Fruit fly (Drosophila melanogaster) Kc167 (cell line): ENCODE measurements around the gene Pi3K92E.

ENCODE experiments used
- Myc ChIP-seq: fragments of >200 bp; optimal IDR thresholded peaks from 2 replicates; lab custom pipeline; 2017; ENCODE audit warnings: missing external identifiers
- Sin3A ChIP-seq: fragments of >200 bp; optimal IDR thresholded peaks from 2 replicates; lab custom pipeline; 2018; ENCODE audit warnings: missing external identifiers
- h ChIP-seq: fragments of >200 bp; optimal IDR thresholded peaks from 3 replicates; lab custom pipeline; 2018; ENCODE audit warnings: missing external identifiers
- insv ChIP-seq: fragments of >200 bp; optimal IDR thresholded peaks from 3 replicates; lab custom pipeline; 2018; ENCODE audit warnings: missing external identifiers
- psq ChIP-seq: fragments of >200 bp; optimal IDR thresholded peaks from 2 replicates; lab custom pipeline; 2017; ENCODE audit warnings: missing external identifiers
- ttk ChIP-seq: sonication (Bioruptor generic); optimal IDR thresholded peaks from 2 replicates; lab custom pipeline; 2017; ENCODE audit warnings: missing external identifiers

DNA sequence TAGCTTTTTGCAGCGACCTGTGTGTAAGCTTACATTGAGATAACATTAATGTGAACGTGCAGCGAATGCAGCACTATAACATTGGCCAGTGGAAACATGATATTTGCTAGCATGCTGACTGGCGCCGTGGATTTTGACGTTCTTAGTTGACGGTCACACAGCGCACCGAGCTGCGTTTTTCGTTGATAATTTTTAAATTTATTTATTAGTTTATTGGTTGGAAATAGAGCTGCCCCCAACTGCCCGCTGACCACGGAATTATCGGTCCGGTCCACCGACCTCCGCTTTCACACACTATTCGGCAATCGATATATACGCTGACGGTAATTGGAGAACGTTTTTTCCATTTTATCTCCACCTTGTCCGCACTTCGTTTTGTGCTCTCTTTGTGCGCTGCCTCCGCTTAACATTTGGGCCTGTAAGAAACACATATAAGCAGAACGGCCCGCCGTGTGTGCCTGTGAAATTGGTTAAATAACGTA is 12.7 kb downstream of the Pi3K92E start, which contains the start of gene H:
- TF ChIP-seq ttk (lab: Kevin White, UChicago): no peak
- no peak for TF ChIP-seq h
- TF ChIP-seq insv: no peak
- TF ChIP-seq Myc (lab: Kevin White, UChicago): no peak
- TF ChIP-seq psq (lab: Kevin White, UChicago): no peak
- no peak for TF ChIP-seq Sin3A (lab: Kevin White, UChicago)
